Worm (Caenorhabditis elegans): Measurements from ENCODE around the gene iff-1.
A peak's percentile ranks its signal among the peaks of the same experiment; 100 is the strongest.

DNA sequence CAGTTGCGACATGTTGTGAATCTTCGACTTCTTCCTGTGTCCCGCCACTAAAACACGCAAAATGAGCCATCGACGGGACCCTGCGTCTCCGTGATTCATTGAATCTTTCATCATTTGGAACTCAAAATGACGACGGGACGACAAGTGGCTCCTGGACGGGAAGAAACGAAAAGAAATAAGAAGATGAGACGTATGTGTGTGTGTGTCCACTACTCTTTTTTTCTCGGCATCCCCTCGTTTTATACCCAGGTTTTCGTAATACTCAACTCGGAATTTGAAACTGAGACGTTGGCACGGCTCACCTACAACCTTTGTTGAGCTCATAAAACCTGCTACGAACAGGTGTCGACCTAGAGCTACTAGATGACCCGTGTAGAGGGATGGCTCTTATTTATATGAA is 2.5 kb downstream of the iff-1 start:
- TF ChIP-seq elt-2 (tag; optimal IDR thresholded peaks at IDR 0.05) (no peak), lin-39 (tag; optimal IDR thresholded peaks at IDR 0.05) (no peak), xbp-1 (tag; optimal IDR thresholded peaks at IDR 0.05) (no peak), nhr-76 (tag; optimal IDR thresholded peaks at IDR 0.05) (no peak), irx-1 (tag; optimal IDR thresholded peaks at IDR 0.05) (no peak), nhr-85 (tag) (no peak), blmp-1 (tag; optimal IDR thresholded peaks at IDR 0.05) (no peak), aly-2 (tag; optimal IDR thresholded peaks at IDR 0.05) (no peak), egl-27 (tag; optimal IDR thresholded peaks at IDR 0.05) (no peak), lsy-2 (tag; optimal IDR thresholded peaks at IDR 0.05) (peak in 1 of 2 experiments; percentile 33)

Measured in whole organism, L1 larva.